Fruit fly (Drosophila melanogaster): Measurements from ENCODE around the gene mtrm.

Gene mtrm

DNA sequence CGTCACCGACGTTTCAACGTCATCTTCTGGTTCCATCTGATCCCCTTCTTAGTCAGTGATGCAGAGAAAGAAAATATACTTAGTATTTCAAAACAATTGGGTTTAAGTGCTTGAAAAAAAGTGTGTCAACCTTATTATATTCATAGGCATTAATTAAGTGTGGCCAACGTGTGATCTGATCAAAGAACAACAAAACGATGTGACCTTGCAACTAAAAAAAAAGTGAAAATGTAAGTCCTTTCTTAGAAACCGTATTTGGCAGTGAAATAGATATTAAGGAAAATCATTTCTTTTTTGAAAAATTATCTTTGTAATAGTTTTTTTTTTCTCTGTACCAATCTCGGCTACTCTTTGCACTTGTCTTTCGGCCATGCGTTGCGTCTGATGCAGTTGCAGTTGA is 27.8 kb upstream of the mtrm start:
- TF ChIP-seq CG31365 (tag; optimal IDR thresholded peaks at IDR 0.05), result no peak
- peak; percentile 26 for TF ChIP-seq CG2712 (tag; optimal IDR thresholded peaks at IDR 0.05)
- TF ChIP-seq CG4730 (GFP tag; IDR thresholded peaks at IDR 0.05), result no peak
- no peak for TF ChIP-seq CG42726 (GFP tag; IDR thresholded peaks at IDR 0.05; ENCODE audit: partially characterized antibody)
- no peak for TF ChIP-seq CG12942 (GFP tag; optimal IDR thresholded peaks at IDR 0.05)
- TF ChIP-seq gem (tag; optimal IDR thresholded peaks at IDR 0.05), result peak; percentile 49
- TF ChIP-seq Blimp-1 (GFP tag; optimal IDR thresholded peaks at IDR 0.05), result peak; percentile 63
- no peak for TF ChIP-seq CG9817 (tag; optimal IDR thresholded peaks at IDR 0.05)
- TF ChIP-seq slp2 (GFP tag; optimal IDR thresholded peaks at IDR 0.05), result no peak
- no peak for TF ChIP-seq pum (GFP tag; optimal IDR thresholded peaks at IDR 0.05)
- no peak for TF ChIP-seq CG3847 (GFP tag; IDR thresholded peaks at IDR 0.05)
- TF ChIP-seq CG31441 (GFP tag; IDR thresholded peaks at IDR 0.05), result peak; percentile 29; the same call in 1 of the 2 replicates
- no peak for TF ChIP-seq usp (GFP tag; optimal IDR thresholded peaks at IDR 0.05)
- peak; percentile 29; the same call in 1 of the 2 replicates for TF ChIP-seq CG17328 (GFP tag; IDR thresholded peaks at IDR 0.05)
- peak; percentile 10 for TF ChIP-seq CG8388 (GFP tag; optimal IDR thresholded peaks at IDR 0.05)
- TF ChIP-seq ase (GFP tag; IDR thresholded peaks at IDR 0.05), result no peak
- no peak for TF ChIP-seq CG12155 (GFP tag; optimal IDR thresholded peaks at IDR 0.05)
- TF ChIP-seq btn (GFP tag; optimal IDR thresholded peaks at IDR 0.05), result no peak
- TF ChIP-seq chinmo (GFP tag; IDR thresholded peaks at IDR 0.05; ENCODE audit: partially characterized antibody), result no peak
- no peak for TF ChIP-seq Sox100B (GFP tag; optimal IDR thresholded peaks at IDR 0.05)
- TF ChIP-seq Dip3 (GFP tag; optimal IDR thresholded peaks at IDR 0.05), result no peak
- TF ChIP-seq Lpt (GFP tag; optimal IDR thresholded peaks at IDR 0.05), result no peak
- peak; percentile 25 for TF ChIP-seq Oli (tag; optimal IDR thresholded peaks at IDR 0.05)
- no peak for TF ChIP-seq Trl (optimal IDR thresholded peaks at IDR 0.05)
- no peak for TF ChIP-seq Trl (GFP tag; optimal IDR thresholded peaks at IDR 0.05)
- TF ChIP-seq tgo (GFP tag; IDR thresholded peaks at IDR 0.05), result no peak
- no peak for TF ChIP-seq CG7786 (GFP tag; optimal IDR thresholded peaks at IDR 0.05)
- TF ChIP-seq sens (GFP tag), result peak; percentile 86
- TF ChIP-seq lab (GFP tag; optimal IDR thresholded peaks at IDR 0.05), result no peak
- no peak for TF ChIP-seq HHEX (GFP tag; optimal IDR thresholded peaks at IDR 0.05)
- peak; percentile 25 for TF ChIP-seq fd96Cb (tag; optimal IDR thresholded peaks at IDR 0.05)
- TF ChIP-seq Drgx (GFP tag; IDR thresholded peaks at IDR 0.05), result peak; percentile 56; the same call in 1 of the 2 replicates
- TF ChIP-seq CG10979 (tag; optimal IDR thresholded peaks at IDR 0.05), result peak; percentile 56
- TF ChIP-seq wor (GFP tag; IDR thresholded peaks at IDR 0.05), result no peak
- peak; percentile 4 for TF ChIP-seq CG6254 (GFP tag; optimal IDR thresholded peaks at IDR 0.05)
- no peak for TF ChIP-seq pfk (GFP tag; optimal IDR thresholded peaks at IDR 0.05)
- no peak for TF ChIP-seq CG17829 (tag; optimal IDR thresholded peaks at IDR 0.05)
- no peak for TF ChIP-seq CG8924 (tag; optimal IDR thresholded peaks at IDR 0.05)
- peak; percentile 74 for TF ChIP-seq stwl (tag; optimal IDR thresholded peaks at IDR 0.05)
- no peak for TF ChIP-seq CG10274 (GFP tag; optimal IDR thresholded peaks at IDR 0.05)
- no peak for TF ChIP-seq nom (GFP tag; optimal IDR thresholded peaks at IDR 0.05)
- no peak for TF ChIP-seq CG11723 (GFP tag; optimal IDR thresholded peaks at IDR 0.05)
- no peak for TF ChIP-seq crol (GFP tag; IDR thresholded peaks at IDR 0.05)
- TF ChIP-seq CG14965 (GFP tag; optimal IDR thresholded peaks at IDR 0.05; ENCODE audit: borderline replicate concordance), result no peak
- TF ChIP-seq D (optimal IDR thresholded peaks at IDR 0.05), result no peak
- TF ChIP-seq D (GFP tag; optimal IDR thresholded peaks at IDR 0.05), result peak; percentile 24
- no peak for TF ChIP-seq jigr1 (GFP tag; IDR thresholded peaks at IDR 0.05)
- no peak for TF ChIP-seq CG31388 (GFP tag; optimal IDR thresholded peaks at IDR 0.05)
- no peak for TF ChIP-seq vnd (GFP tag; IDR thresholded peaks at IDR 0.05; ENCODE audit: partially characterized antibody)
- no peak for TF ChIP-seq Tbp (GFP tag; optimal IDR thresholded peaks at IDR 0.05)
- no peak for TF ChIP-seq CG4707 (GFP tag; optimal IDR thresholded peaks at IDR 0.05)
- TF ChIP-seq bsh (GFP tag; optimal IDR thresholded peaks at IDR 0.05), result peak in 1 of 2 experiments; percentile 61
